Fruit fly (Drosophila melanogaster) whole organism, embryonic: ENCODE data around the gene cbt.

Experiments used
- Bdp1 ChIP-seq: fragments of 200-800 bp; sonication (Bioruptor generic); optimal IDR thresholded peaks from 3 replicates; lab custom pipeline; 2016; ENCODE audit warnings: missing biosample characterization, missing genetic modification characterization
- Bgb ChIP-seq: fragments of 200-800 bp; sonication (Bioruptor generic); IDR thresholded peaks from 2 replicates; pipeline ENCODE4 v1.3.6; 2022; ENCODE audit warnings: missing biosample characterization, missing genetic modification characterization; ENCODE audit not compliant: partially characterized antibody
- CG12219 ChIP-seq: fragments of 200-800 bp; sonication (Bioruptor generic); optimal IDR thresholded peaks from 3 replicates; lab custom pipeline; 2018; ENCODE audit warnings: missing biosample characterization, mild to moderate bottlenecking, missing genetic modification characterization
- CG13894 ChIP-seq: fragments of 200-800 bp; sonication (Bioruptor generic); optimal IDR thresholded peaks from 3 replicates; lab custom pipeline; 2018; ENCODE audit warnings: missing biosample characterization, mild to moderate bottlenecking, missing genetic modification characterization, moderate library complexity
- CG14050 ChIP-seq: fragments of 200-800 bp; sonication (Bioruptor generic); IDR thresholded peaks from 3 replicates; pipeline ENCODE4 v1.3.6; 2022; ENCODE audit warnings: missing biosample characterization, missing genetic modification characterization
- CG18599 ChIP-seq: fragments of 200-800 bp; sonication (Bioruptor generic); optimal IDR thresholded peaks from 3 replicates; lab custom pipeline; 2017; ENCODE audit warnings: missing biosample characterization, missing genetic modification characterization, mild to moderate bottlenecking, moderate library complexity, missing genetic modification reagents
- CG2889 ChIP-seq: fragments of 200-800 bp; sonication (Bioruptor generic); IDR thresholded peaks from 3 replicates; pipeline ENCODE4 v1.3.6; 2022; ENCODE audit warnings: missing biosample characterization, missing genetic modification characterization
- CG42726 ChIP-seq: fragments of 200-800 bp; sonication (Bioruptor generic); IDR thresholded peaks from 2 replicates; pipeline ENCODE4 v1.3.6; 2022; ENCODE audit warnings: missing biosample characterization, missing genetic modification characterization; ENCODE audit not compliant: partially characterized antibody
- CG4360 ChIP-seq: fragments of 200-800 bp; sonication (Bioruptor generic); IDR thresholded peaks from 2 replicates; pipeline ENCODE4 v1.3.6; 2022; ENCODE audit warnings: missing biosample characterization, missing genetic modification characterization
- CG4617 ChIP-seq: fragments of 200-800 bp; sonication (Bioruptor generic); optimal IDR thresholded peaks from 3 replicates; lab custom pipeline; 2016; ENCODE audit warnings: missing biosample characterization, missing genetic modification characterization, borderline replicate concordance
- CG4730 ChIP-seq: fragments of 200-800 bp; sonication (Bioruptor generic); IDR thresholded peaks from 2 replicates; pipeline ENCODE4 v1.3.6; 2022; ENCODE audit warnings: missing biosample characterization, missing genetic modification characterization
- CG6813 ChIP-seq: fragments of 200-800 bp; sonication (Bioruptor generic); optimal IDR thresholded peaks from 2 replicates; lab custom pipeline; 2017; ENCODE audit warnings: missing biosample characterization, missing genetic modification characterization, mild to moderate bottlenecking, moderate library complexity, missing genetic modification reagents
- CG7357 ChIP-seq: fragments of 200-800 bp; sonication (Bioruptor generic); IDR thresholded peaks from 3 replicates; pipeline ENCODE4 v1.3.6; 2022; ENCODE audit warnings: missing biosample characterization, missing genetic modification characterization
- CG7963 ChIP-seq: fragments of 200-800 bp; sonication (Bioruptor generic); IDR thresholded peaks from 3 replicates; pipeline ENCODE4 v1.3.6; 2022; ENCODE audit warnings: missing biosample characterization, missing genetic modification characterization; ENCODE audit not compliant: partially characterized antibody
- CG7987 ChIP-seq: fragments of 200-800 bp; sonication (Bioruptor generic); optimal IDR thresholded peaks from 2 replicates; lab custom pipeline; 2018; ENCODE audit warnings: missing biosample characterization, mild to moderate bottlenecking, missing genetic modification characterization, moderate library complexity
- CkIIα-i1 ChIP-seq: fragments of 200-800 bp; sonication (Bioruptor generic); IDR thresholded peaks from 2 replicates; pipeline ENCODE4 v1.3.6; 2022; ENCODE audit warnings: missing biosample characterization, missing genetic modification characterization
- Deaf1 ChIP-seq: fragments of 200-800 bp; optimal IDR thresholded peaks from 3 replicates; lab custom pipeline; 2019; ENCODE audit warnings: missing biosample characterization, mild to moderate bottlenecking, missing genetic modification characterization, moderate library complexity
- HLH54F ChIP-seq: fragments of 200-800 bp; sonication (Bioruptor generic); optimal IDR thresholded peaks from 3 replicates; lab custom pipeline; 2016; ENCODE audit warnings: missing biosample characterization, missing genetic modification characterization
- Hr3 ChIP-seq: fragments of 200-800 bp; sonication (Bioruptor generic); optimal IDR thresholded peaks from 3 replicates; lab custom pipeline; 2016; ENCODE audit warnings: missing biosample characterization, missing genetic modification characterization
- MBD-R2 ChIP-seq: fragments of 200-800 bp; sonication (Bioruptor generic); IDR thresholded peaks from 2 replicates; pipeline ENCODE4 v1.3.6; 2022; ENCODE audit warnings: missing biosample characterization, missing genetic modification characterization
- MTF-1 ChIP-seq: fragments of 200-800 bp; sonication (Bioruptor generic); optimal IDR thresholded peaks from 2 replicates; lab custom pipeline; 2018; ENCODE audit warnings: missing biosample characterization, mild to moderate bottlenecking, missing genetic modification characterization, borderline replicate concordance
- Nf-YA ChIP-seq: fragments of 200-800 bp; sonication (Bioruptor generic); IDR thresholded peaks from 2 replicates; pipeline ENCODE4 v1.3.6; 2022; ENCODE audit warnings: missing biosample characterization, missing genetic modification characterization
- Pdp1 ChIP-seq, 2 experiments: fragments of 200-800 bp; sonication (Bioruptor generic); optimal IDR thresholded peaks; 3 replicates each; lab custom pipeline; 2016; ENCODE audit warnings: missing biosample characterization in 2 of 2, missing genetic modification characterization in 2 of 2, mild to moderate bottlenecking in 1 of 2, moderate library complexity in 1 of 2
- Six4 ChIP-seq: fragments of 200-800 bp; sonication (Bioruptor generic); optimal IDR thresholded peaks from 2 replicates; lab custom pipeline; 2016; ENCODE audit warnings: missing biosample characterization, missing genetic modification characterization
- Sry-β ChIP-seq: fragments of 200-800 bp; sonication (Bioruptor generic); optimal IDR thresholded peaks from 2 replicates; lab custom pipeline; 2018; ENCODE audit warnings: missing biosample characterization, mild to moderate bottlenecking, missing genetic modification characterization, moderate library complexity
- TFAM ChIP-seq: fragments of 200-800 bp; sonication (Bioruptor generic); optimal IDR thresholded peaks from 2 replicates; lab custom pipeline; 2017; ENCODE audit warnings: missing biosample characterization, missing genetic modification characterization, inconsistent platforms
- ab ChIP-seq: fragments of 200-800 bp; sonication (Bioruptor generic); optimal IDR thresholded peaks from 2 replicates; lab custom pipeline; 2016; ENCODE audit warnings: missing biosample characterization, missing genetic modification characterization
- aop ChIP-seq: fragments of 200-800 bp; sonication (Bioruptor generic); IDR thresholded peaks from 2 replicates; pipeline ENCODE4 v1.3.6; 2022; ENCODE audit warnings: missing biosample characterization, missing genetic modification characterization
- ara ChIP-seq: fragments of 200-800 bp; sonication (Bioruptor generic); IDR thresholded peaks from 2 replicates; pipeline ENCODE4 v1.3.6; 2022; ENCODE audit warnings: missing biosample characterization, missing genetic modification characterization
- bbx ChIP-seq: fragments of 200-800 bp; sonication (Bioruptor generic); IDR thresholded peaks from 2 replicates; pipeline ENCODE4 v1.3.6; 2022; ENCODE audit warnings: missing biosample characterization, missing genetic modification characterization; ENCODE audit not compliant: partially characterized antibody
- chinmo ChIP-seq: fragments of 200-800 bp; sonication (Bioruptor generic); IDR thresholded peaks from 4 replicates; pipeline ENCODE4 v1.3.6; 2022; ENCODE audit warnings: missing biosample characterization, missing genetic modification characterization; ENCODE audit not compliant: partially characterized antibody
- ci ChIP-seq: fragments of 200-800 bp; sonication (Bioruptor generic); IDR thresholded peaks from 3 replicates; pipeline ENCODE4 v1.3.6; 2022; ENCODE audit warnings: missing biosample characterization, missing genetic modification characterization
- danr ChIP-seq: fragments of 200-800 bp; sonication (Bioruptor generic); IDR thresholded peaks from 2 replicates; pipeline ENCODE4 v1.3.6; 2022; ENCODE audit warnings: missing biosample characterization, missing genetic modification characterization
- ems ChIP-seq: fragments of 200-800 bp; sonication (Bioruptor generic); optimal IDR thresholded peaks from 3 replicates; lab custom pipeline; 2016; ENCODE audit warnings: missing biosample characterization, missing genetic modification characterization
- grau ChIP-seq: fragments of 200-800 bp; optimal IDR thresholded peaks from 3 replicates; lab custom pipeline; 2019; ENCODE audit warnings: missing biosample characterization, mild to moderate bottlenecking, missing genetic modification characterization, moderate library complexity
- ham ChIP-seq: fragments of 200-800 bp; sonication (Bioruptor generic); IDR thresholded peaks from 2 replicates; pipeline ENCODE4 v1.3.6; 2022; ENCODE audit warnings: missing biosample characterization, missing genetic modification characterization
- lov ChIP-seq, 2 experiments: fragments of 200-800 bp in 1 of 2; fragments of >200 bp in 1 of 2; sonication (Bioruptor generic) in 1 of 2; IDR thresholded peaks in 1 of 2; optimal IDR thresholded peaks in 1 of 2; 2 replicates in 1 of 2; 3 replicates in 1 of 2; pipeline versions ENCODE4 v1.3.6 to Lab custom; 2017 to 2022; ENCODE audit warnings: missing biosample characterization in 1 of 2, missing genetic modification characterization in 1 of 2
- nom ChIP-seq: fragments of 200-800 bp; sonication (Bioruptor generic); optimal IDR thresholded peaks from 2 replicates; lab custom pipeline; 2017; ENCODE audit warnings: missing biosample characterization, missing genetic modification characterization, mild to moderate bottlenecking, moderate library complexity, missing genetic modification reagents
- repo ChIP-seq: fragments of 200-800 bp; sonication (Bioruptor generic); optimal IDR thresholded peaks from 2 replicates; lab custom pipeline; 2016; ENCODE audit warnings: missing biosample characterization, missing genetic modification characterization
- row ChIP-seq: fragments of 200-800 bp; sonication (Bioruptor generic); IDR thresholded peaks from 3 replicates; pipeline ENCODE4 v1.3.6; 2022; ENCODE audit warnings: missing biosample characterization, missing genetic modification characterization
- salm ChIP-seq: fragments of 200-800 bp; sonication (Bioruptor generic); optimal IDR thresholded peaks from 2 replicates; lab custom pipeline; 2018; ENCODE audit warnings: missing biosample characterization, mild to moderate bottlenecking, missing genetic modification characterization
- slou ChIP-seq: fragments of 200-800 bp; sonication (Bioruptor generic); optimal IDR thresholded peaks from 3 replicates; lab custom pipeline; 2016; ENCODE audit warnings: missing biosample characterization, missing genetic modification characterization
- tna ChIP-seq: fragments of 200-800 bp; sonication (Bioruptor generic); IDR thresholded peaks from 2 replicates; pipeline ENCODE4 v1.3.6; 2022; ENCODE audit warnings: missing biosample characterization, missing genetic modification characterization; ENCODE audit not compliant: partially characterized antibody
- twi ChIP-seq: fragments of 200-800 bp; optimal IDR thresholded peaks from 2 replicates; lab custom pipeline; 2019; ENCODE audit warnings: missing biosample characterization, mild to moderate bottlenecking, missing genetic modification characterization, moderate library complexity

Gene cbt

DNA sequence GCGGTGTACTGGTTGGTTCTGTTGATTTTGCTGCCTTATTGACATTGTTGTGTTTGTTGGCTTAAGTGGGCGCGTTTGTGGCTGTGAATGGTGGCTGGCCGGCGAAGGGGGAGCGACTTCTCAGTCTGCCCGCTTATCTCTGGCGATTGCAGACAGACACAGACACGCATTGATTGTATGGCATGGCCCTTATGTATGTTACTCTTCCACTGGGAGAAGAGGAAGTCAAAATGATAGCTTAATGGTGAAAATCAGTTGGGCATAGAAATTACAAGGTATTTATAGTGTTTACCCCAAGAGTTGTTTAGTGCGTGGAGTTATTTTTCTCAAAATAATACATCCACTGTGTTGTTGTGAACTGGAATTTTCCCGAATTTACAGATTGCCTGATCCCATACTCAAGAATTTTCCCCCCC lies 6.3 kb upstream of the cbt start (continued):
- TF ChIP-seq nom (GFP tag; lab: Kevin White, UChicago) = peak; percentile 95

DNA sequence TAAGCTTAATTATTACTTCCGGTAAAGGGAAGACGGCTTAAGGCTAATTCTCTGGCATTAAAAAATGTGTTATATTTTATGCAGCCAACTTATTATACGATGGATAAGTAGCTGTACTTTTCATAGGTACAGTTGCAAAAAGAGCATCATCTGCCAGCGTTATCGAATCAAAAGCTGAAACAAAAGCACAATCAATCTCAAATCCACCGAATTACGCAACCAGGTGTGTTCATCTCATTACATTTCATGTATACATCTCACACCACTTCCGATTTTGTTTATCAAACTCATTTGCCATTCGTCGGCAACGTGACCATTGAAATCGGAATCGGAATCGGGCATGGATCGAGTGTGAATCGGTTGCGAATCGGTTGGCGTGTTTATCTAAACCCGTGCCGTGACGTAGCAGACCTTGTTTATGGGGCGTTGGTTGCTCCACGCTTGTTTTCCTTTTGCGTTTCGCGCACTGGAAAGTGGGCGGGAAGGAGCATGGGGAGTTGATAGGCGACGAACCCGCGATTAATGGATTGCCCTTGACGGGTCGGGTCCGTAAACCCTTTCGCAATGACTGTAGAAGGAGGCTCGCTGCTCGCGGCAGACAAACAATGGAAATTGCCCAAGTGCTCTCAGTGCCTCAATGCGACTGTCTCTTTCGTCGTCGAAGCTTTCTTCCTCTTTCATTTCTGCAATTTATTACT lies 5.8 kb upstream of the cbt start:
- TF ChIP-seq Deaf1 (tag; lab: Kevin White, UChicago) = peak; percentile 34
- no peak for TF ChIP-seq lov (optimal IDR thresholded peaks at IDR 0.05; lab: Kevin White, UChicago)
- TF ChIP-seq lov (GFP tag; IDR thresholded peaks at IDR 0.05; lab: Robert Waterston, UW) = no peak
- no peak for TF ChIP-seq CkIIα-i1 (GFP tag; lab: Robert Waterston, UW)
- TF ChIP-seq bbx (GFP tag; lab: Robert Waterston, UW) = no peak
- no peak for TF ChIP-seq Sry-β (GFP tag; lab: Kevin White, UChicago)
- no peak for TF ChIP-seq slou (GFP tag; lab: Kevin White, UChicago)
- no peak for TF ChIP-seq aop (GFP tag; lab: Robert Waterston, UW)
- 0 out of 2 replicates have a peak, but pooled peaks have one; percentile 44 for TF ChIP-seq tna (GFP tag; lab: Robert Waterston, UW)
- TF ChIP-seq CG7987 (GFP tag; lab: Kevin White, UChicago) = peak; percentile 54
- no peak for TF ChIP-seq ems (GFP tag; lab: Kevin White, UChicago)
- TF ChIP-seq repo (GFP tag; lab: Kevin White, UChicago) = no peak
- TF ChIP-seq Pdp1 (GFP tag; optimal IDR thresholded peaks at IDR 0.05; lab: Kevin White, UChicago) = peak in 1 of 2 experiments; percentile 93
- no peak for TF ChIP-seq CG2889 (GFP tag; lab: Robert Waterston, UW)
- no peak for TF ChIP-seq TFAM (GFP tag; lab: Kevin White, UChicago)
- peak; percentile 84 for TF ChIP-seq CG13894 (tag; lab: Kevin White, UChicago)
- TF ChIP-seq CG7357 (GFP tag; lab: Robert Waterston, UW) = 0 out of 3 replicates have a peak, but pooled peaks have one; percentile 49
- TF ChIP-seq CG18599 (GFP tag; lab: Kevin White, UChicago) = no peak
- no peak for TF ChIP-seq row (GFP tag; lab: Robert Waterston, UW)
- no peak for TF ChIP-seq Bdp1 (GFP tag; lab: Kevin White, UChicago)
- no peak for TF ChIP-seq CG14050 (GFP tag; lab: Robert Waterston, UW)
- no peak for TF ChIP-seq CG7963 (GFP tag; lab: Robert Waterston, UW)
- 0 out of 4 replicates have a peak, but pooled peaks have one; percentile 45 for TF ChIP-seq chinmo (GFP tag; lab: Robert Waterston, UW)
- TF ChIP-seq ab (GFP tag; lab: Kevin White, UChicago) = peak; percentile 4

DNA sequence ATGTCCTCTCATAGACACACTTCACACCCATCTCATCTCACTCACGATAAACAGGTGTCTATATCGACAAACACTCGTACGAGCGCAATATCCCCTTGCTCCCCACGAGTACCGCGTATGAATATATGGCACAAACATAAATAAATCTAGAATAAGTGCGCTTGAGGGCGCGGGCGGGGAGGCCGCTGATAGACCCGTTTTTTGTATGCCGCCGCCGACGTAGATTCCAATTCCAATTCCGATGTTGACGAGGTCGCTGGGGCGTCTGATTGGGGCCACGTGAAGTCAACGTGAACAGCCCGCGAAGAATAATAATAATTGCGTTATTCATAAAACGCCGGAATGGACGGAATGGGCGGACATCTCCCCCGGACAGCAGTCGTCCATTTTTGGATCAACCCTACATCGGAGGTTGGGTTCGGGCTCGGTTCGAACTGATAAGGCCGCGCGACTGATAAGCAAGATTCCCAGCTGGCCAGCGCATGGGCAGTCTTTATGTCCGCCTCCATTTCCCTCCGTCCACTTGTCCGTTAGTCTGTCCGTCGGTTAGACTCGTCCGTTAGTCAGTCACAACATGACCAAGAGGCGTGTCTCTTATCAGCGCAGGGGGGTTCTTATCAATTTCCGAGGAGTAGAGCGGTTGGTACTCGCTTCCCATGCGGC lies 4.9 kb upstream of the cbt start:
- TF ChIP-seq danr = no peak
- no peak for TF ChIP-seq slou (GFP tag; lab: Kevin White, UChicago)
- TF ChIP-seq grau (tag; lab: Kevin White, UChicago) = peak; percentile 44
- no peak for TF ChIP-seq CG4617 (GFP tag; lab: Kevin White, UChicago)
- TF ChIP-seq CG42726 (GFP tag; lab: Robert Waterston, UW) = no peak
- no peak; the same call in 1 of the 2 replicates for TF ChIP-seq Bgb
- TF ChIP-seq twi (tag; lab: Kevin White, UChicago) = peak; percentile 56
- TF ChIP-seq MTF-1 = peak; percentile 66
- peak; percentile 13 for TF ChIP-seq Hr3 (GFP tag; lab: Kevin White, UChicago)
- peak; percentile 61 for TF ChIP-seq CG6813
- peak; percentile 23 for TF ChIP-seq salm (tag; lab: Kevin White, UChicago)
- peak; percentile 18; the same call in 1 of the 2 replicates for TF ChIP-seq MBD-R2 (GFP tag; lab: Robert Waterston, UW)
- TF ChIP-seq CG12219 = peak; percentile 31
- no peak for TF ChIP-seq Six4 (GFP tag; lab: Kevin White, UChicago)
- 0 out of 2 replicates have a peak, but pooled peaks have one; percentile 29 for TF ChIP-seq Nf-YA (GFP tag; lab: Robert Waterston, UW)
- TF ChIP-seq ci (GFP tag; lab: Robert Waterston, UW) = peak; percentile 21; the same call in 1 of the 3 replicates
- no peak for TF ChIP-seq ham (GFP tag; lab: Robert Waterston, UW)
- no peak for TF ChIP-seq ara
- TF ChIP-seq CG4360 (GFP tag; lab: Robert Waterston, UW) = 0 out of 2 replicates have a peak, but pooled peaks have one; percentile 4
- TF ChIP-seq CG4730 (GFP tag; lab: Robert Waterston, UW) = no peak
- TF ChIP-seq HLH54F = peak; percentile 16
